Fruit fly (Drosophila melanogaster): ENCODE results near the gene Meics.

Meics gene

dm6 chr3L:13993742-13994719 is 29.5 kb upstream of the Meics start, which contains the start of gene CtsK1 (continued):
- TF ChIP-seq nom (GFP tag; optimal IDR thresholded peaks at IDR 0.05), result peak; percentile 54
- TF ChIP-seq Awh (GFP tag; IDR thresholded peaks at IDR 0.05), result no peak
- no peak for TF ChIP-seq ERR (GFP tag; optimal IDR thresholded peaks at IDR 0.05)
- TF ChIP-seq fu2 (GFP tag; optimal IDR thresholded peaks at IDR 0.05), result no peak
- no peak for TF ChIP-seq CG4820 (GFP tag; optimal IDR thresholded peaks at IDR 0.05)
- peak; percentile 98 for TF ChIP-seq stwl (tag; optimal IDR thresholded peaks at IDR 0.05)
- peak; percentile 6 for TF ChIP-seq CG10979 (tag; optimal IDR thresholded peaks at IDR 0.05)
- peak; percentile 5 for TF ChIP-seq Fer3 (tag; optimal IDR thresholded peaks at IDR 0.05)
- no peak for TF ChIP-seq hth (optimal IDR thresholded peaks at IDR 0.05)
- no peak for TF ChIP-seq CG1024 (GFP tag; IDR thresholded peaks at IDR 0.05)
- no peak for TF ChIP-seq Hr39 (optimal IDR thresholded peaks at IDR 0.05)
- TF ChIP-seq Stat92E (GFP tag; optimal IDR thresholded peaks at IDR 0.05), result no peak
- TF ChIP-seq chn (GFP tag; optimal IDR thresholded peaks at IDR 0.05), result no peak
- 0 out of 3 replicates have a peak, but pooled peaks have one; percentile 54 for TF ChIP-seq CG34422 (GFP tag; IDR thresholded peaks at IDR 0.05)
- TF ChIP-seq lola (GFP tag; optimal IDR thresholded peaks at IDR 0.05), result no peak
- no peak for TF ChIP-seq CG11723 (GFP tag; optimal IDR thresholded peaks at IDR 0.05)
- peak; percentile 29 for TF ChIP-seq phol (tag; optimal IDR thresholded peaks at IDR 0.05)
- peak; percentile 46 for TF ChIP-seq CG12391 (tag; optimal IDR thresholded peaks at IDR 0.05)
- TF ChIP-seq CG12071 (GFP tag; optimal IDR thresholded peaks at IDR 0.05), result no peak
- TF ChIP-seq sd (tag; optimal IDR thresholded peaks at IDR 0.05), result no peak
- TF ChIP-seq Usf (GFP tag; optimal IDR thresholded peaks at IDR 0.05), result no peak
- TF ChIP-seq jing (GFP tag; optimal IDR thresholded peaks at IDR 0.05), result no peak
- no peak for TF ChIP-seq CG10543 (GFP tag; optimal IDR thresholded peaks at IDR 0.05)
- peak; percentile 34 for TF ChIP-seq CG2120 (GFP tag; optimal IDR thresholded peaks at IDR 0.05)
- 0 out of 2 replicates have a peak, but pooled peaks have one; percentile 34 for TF ChIP-seq HLH3B (GFP tag; IDR thresholded peaks at IDR 0.05)
- peak; percentile 53; the same call in 1 of the 3 replicates for TF ChIP-seq CG6791 (GFP tag; IDR thresholded peaks at IDR 0.05; ENCODE audit: partially characterized antibody)
- TF ChIP-seq bsh (GFP tag; optimal IDR thresholded peaks at IDR 0.05), result peak in 1 of 2 experiments; percentile 29
- TF ChIP-seq CTCF (GFP tag; optimal IDR thresholded peaks at IDR 0.05), result peak; percentile 21
- TF ChIP-seq hbn (GFP tag; IDR thresholded peaks at IDR 0.05; ENCODE audit: partially characterized antibody), result peak; percentile 72
- peak; percentile 67 for TF ChIP-seq inv (GFP tag; IDR thresholded peaks at IDR 0.05; ENCODE audit: partially characterized antibody)
- peak; percentile 34 for TF ChIP-seq CG2116 (GFP tag; optimal IDR thresholded peaks at IDR 0.05)
- no peak for TF ChIP-seq NK7.1 (GFP tag; optimal IDR thresholded peaks at IDR 0.05)
- TF ChIP-seq CG2199 (GFP tag; IDR thresholded peaks at IDR 0.05), result no peak
- TF ChIP-seq CG33557 (GFP tag; optimal IDR thresholded peaks at IDR 0.05), result no peak
- no peak for TF ChIP-seq Oaz (GFP tag; IDR thresholded peaks at IDR 0.05)
- TF ChIP-seq Pdp1 (GFP tag; optimal IDR thresholded peaks at IDR 0.05), result peak in 1 of 2 experiments; percentile 3
- peak; percentile 23 for TF ChIP-seq lbe (GFP tag; optimal IDR thresholded peaks at IDR 0.05)
- TF ChIP-seq Ptx1 (GFP tag; IDR thresholded peaks at IDR 0.05), result no peak; the same call in 1 of the 2 replicates
- TF ChIP-seq CG17385 (GFP tag; optimal IDR thresholded peaks at IDR 0.05), result peak; percentile 11
- 0 out of 2 replicates have a peak, but pooled peaks have one; percentile 21 for TF ChIP-seq CG14014 (GFP tag; IDR thresholded peaks at IDR 0.05)
- TF ChIP-seq CG6175 (GFP tag; IDR thresholded peaks at IDR 0.05), result no peak
- no peak for TF ChIP-seq CG12769 (tag; optimal IDR thresholded peaks at IDR 0.05)
- TF ChIP-seq CrebB (tag; optimal IDR thresholded peaks at IDR 0.05), result no peak
- no peak for TF ChIP-seq CG1529 (GFP tag; optimal IDR thresholded peaks at IDR 0.05)
- no peak for TF ChIP-seq yki (optimal IDR thresholded peaks at IDR 0.05)
- peak; percentile 48 for TF ChIP-seq Abd-B (GFP tag; optimal IDR thresholded peaks at IDR 0.05)
- peak; percentile 49 for TF ChIP-seq slbo (GFP tag; IDR thresholded peaks at IDR 0.05)
- peak; percentile 59; the same call in 1 of the 3 replicates for TF ChIP-seq zfh1 (GFP tag; IDR thresholded peaks at IDR 0.05)

Data from whole organism, embryonic.